Fruit fly (Drosophila melanogaster) whole organism, prepupa: ENCODE data around the gene ome.

ENCODE experiments used
- CG11294 ChIP-seq: fragments of 200-800 bp; sonication (Bioruptor generic); IDR thresholded peaks from 2 replicates; pipeline ENCODE4 v1.3.6; 2022; ENCODE audit warnings: missing biosample characterization, missing genetic modification characterization
- CG11902 ChIP-seq: fragments of 200-800 bp; sonication (Bioruptor generic); optimal IDR thresholded peaks from 3 replicates; lab custom pipeline; 2016; ENCODE audit warnings: missing biosample characterization, missing genetic modification characterization
- CG3032 ChIP-seq: fragments of 200-800 bp; optimal IDR thresholded peaks from 2 replicates; lab custom pipeline; 2019; ENCODE audit warnings: missing biosample characterization, mild to moderate bottlenecking, missing genetic modification characterization, moderate library complexity
- CG6276 ChIP-seq: fragments of 200-800 bp; sonication (Bioruptor generic); optimal IDR thresholded peaks from 2 replicates; lab custom pipeline; 2017; ENCODE audit warnings: missing biosample characterization, mild to moderate bottlenecking, missing genetic modification characterization
- Hr39 ChIP-seq: fragments of 200-800 bp; sonication (Bioruptor generic); optimal IDR thresholded peaks from 2 replicates; lab custom pipeline; 2016; ENCODE audit warnings: missing biosample characterization, missing genetic modification characterization
- dsx ChIP-seq: fragments of 200-800 bp; optimal IDR thresholded peaks from 3 replicates; lab custom pipeline; 2019; ENCODE audit warnings: missing biosample characterization, mild to moderate bottlenecking, missing genetic modification characterization, moderate library complexity; ENCODE audit not compliant: poor library complexity, severe bottlenecking
- fd59A ChIP-seq: fragments of 200-800 bp; sonication (Bioruptor generic); optimal IDR thresholded peaks from 2 replicates; lab custom pipeline; 2017; ENCODE audit warnings: missing biosample characterization, mild to moderate bottlenecking, missing genetic modification characterization, missing genetic modification reagents
- salr ChIP-seq, 2 experiments: fragments of 200-800 bp; sonication (Bioruptor generic); optimal IDR thresholded peaks; 3 replicates each; lab custom pipeline; 2016 to 2018; ENCODE audit warnings: missing biosample characterization in 2 of 2, missing genetic modification characterization in 2 of 2, mild to moderate bottlenecking in 1 of 2
- ss ChIP-seq, 2 experiments: fragments of 200-800 bp; sonication (Bioruptor generic); optimal IDR thresholded peaks; 2 replicates in 1 of 2; 3 replicates in 1 of 2; lab custom pipeline; 2017 to 2018; ENCODE audit warnings: mild to moderate bottlenecking in 2 of 2, missing biosample characterization in 2 of 2, missing genetic modification characterization in 2 of 2, moderate library complexity in 1 of 2

- TF ChIP-seq CG6276 (no peak), ss (GFP tag; optimal IDR thresholded peaks at IDR 0.05; lab: Kevin White, UChicago) (no peak), fd59A (no peak), CG11294 (no peak), salr (GFP tag; optimal IDR thresholded peaks at IDR 0.05; lab: Kevin White, UChicago) (no peak), CG3032 (tag; lab: Kevin White, UChicago) (no peak), dsx (no peak), CG11902 (GFP tag; lab: Kevin White, UChicago) (no peak), Hr39 (GFP tag; lab: Kevin White, UChicago) (no peak)
These were observed 88.3 kb downstream of the ome start, which contains the start of gene Trl for dm6 chr3L:14760949-14761348.
